Fruit fly (Drosophila melanogaster): Measurements from ENCODE around the gene CG12523.
A peak's percentile ranks its signal among the peaks of the same experiment; 100 is the strongest.

CG12523 gene

dm6 chr3L:10810539-10811443, 9.8 kb downstream of the CG12523 start (continued):
- peak; percentile 3 for TF ChIP-seq CG15601 (tag; optimal IDR thresholded peaks at IDR 0.05)
- TF ChIP-seq CG42726 (GFP tag; IDR thresholded peaks at IDR 0.05; ENCODE audit: partially characterized antibody): no peak
- TF ChIP-seq CG33557 (GFP tag; optimal IDR thresholded peaks at IDR 0.05): no peak
- peak; percentile 31 for TF ChIP-seq maf-S (GFP tag; optimal IDR thresholded peaks at IDR 0.05)
- peak; percentile 39; the same call in 1 of the 2 replicates for TF ChIP-seq CG9215 (GFP tag; IDR thresholded peaks at IDR 0.05)
- no peak for TF ChIP-seq zfh2 (GFP tag; optimal IDR thresholded peaks at IDR 0.05)
- no peak for TF ChIP-seq Mes4 (GFP tag; optimal IDR thresholded peaks at IDR 0.05)
- TF ChIP-seq CG1647 (GFP tag; optimal IDR thresholded peaks at IDR 0.05): no peak
- no peak for TF ChIP-seq NK7.1 (GFP tag; optimal IDR thresholded peaks at IDR 0.05)
- TF ChIP-seq vfl (GFP tag; optimal IDR thresholded peaks at IDR 0.05): no peak
- no peak for TF ChIP-seq dati (GFP tag; IDR thresholded peaks at IDR 0.05)
- TF ChIP-seq CG18011 (GFP tag; optimal IDR thresholded peaks at IDR 0.05): no peak
- TF ChIP-seq CTCF (GFP tag; optimal IDR thresholded peaks at IDR 0.05): no peak
- TF ChIP-seq H2.0 (GFP tag; IDR thresholded peaks at IDR 0.05): peak; percentile 41; the same call in 1 of the 2 replicates
- TF ChIP-seq Oli (tag; optimal IDR thresholded peaks at IDR 0.05): peak; percentile 79
- no peak for TF ChIP-seq bowl (GFP tag; IDR thresholded peaks at IDR 0.05)
- TF ChIP-seq Ptx1 (GFP tag; IDR thresholded peaks at IDR 0.05): peak; percentile 77
- peak; percentile 47; the same call in 1 of the 2 replicates for TF ChIP-seq CG10366 (GFP tag; IDR thresholded peaks at IDR 0.05)
- peak; percentile 48; the same call in 1 of the 2 replicates for TF ChIP-seq klu (GFP tag; IDR thresholded peaks at IDR 0.05)
- peak; percentile 43 for TF ChIP-seq CG4730 (GFP tag; IDR thresholded peaks at IDR 0.05)
- peak; percentile 25 for TF ChIP-seq CG31365 (tag; optimal IDR thresholded peaks at IDR 0.05)
- no peak for TF ChIP-seq CG7271 (tag; optimal IDR thresholded peaks at IDR 0.05)
- TF ChIP-seq sug (tag; optimal IDR thresholded peaks at IDR 0.05): peak; percentile 45
- peak; percentile 42 for TF ChIP-seq CrebB (tag; optimal IDR thresholded peaks at IDR 0.05)
- no peak for TF ChIP-seq lbe (GFP tag; optimal IDR thresholded peaks at IDR 0.05)
- TF ChIP-seq pho (GFP tag; optimal IDR thresholded peaks at IDR 0.05): peak; percentile 52
- TF ChIP-seq CG6813 (GFP tag; optimal IDR thresholded peaks at IDR 0.05): peak; percentile 33
- TF ChIP-seq sc (optimal IDR thresholded peaks at IDR 0.05): no peak
- TF ChIP-seq sc (GFP tag; optimal IDR thresholded peaks at IDR 0.05): peak; percentile 50
- peak; percentile 5 for TF ChIP-seq CG30431 (GFP tag; optimal IDR thresholded peaks at IDR 0.05)
- TF ChIP-seq Doc3 (GFP tag; IDR thresholded peaks at IDR 0.05; ENCODE audit: partially characterized antibody): no peak
- no peak for TF ChIP-seq p53 (GFP tag; optimal IDR thresholded peaks at IDR 0.05)
- TF ChIP-seq slp2 (GFP tag; optimal IDR thresholded peaks at IDR 0.05): no peak
- TF ChIP-seq CG12391 (tag; optimal IDR thresholded peaks at IDR 0.05): peak; percentile 82
- TF ChIP-seq nerfin-1 (tag; optimal IDR thresholded peaks at IDR 0.05): peak; percentile 40
- TF ChIP-seq CG4404 (GFP tag; IDR thresholded peaks at IDR 0.05): no peak; the same call in 1 of the 2 replicates
- peak; percentile 50 for TF ChIP-seq CG12769 (tag; optimal IDR thresholded peaks at IDR 0.05)
- peak; percentile 54 for TF ChIP-seq CG1529 (GFP tag; optimal IDR thresholded peaks at IDR 0.05)
- peak; percentile 49; the same call in 2 of the 3 replicates for TF ChIP-seq CG11093 (GFP tag; IDR thresholded peaks at IDR 0.05)
- TF ChIP-seq eve (GFP tag; optimal IDR thresholded peaks at IDR 0.05): peak in 1 of 2 experiments; percentile 84
- TF ChIP-seq Antp (GFP tag; optimal IDR thresholded peaks at IDR 0.05): no peak
- TF ChIP-seq CG16813 (GFP tag; IDR thresholded peaks at IDR 0.05; ENCODE audit: partially characterized antibody): no peak
- peak; percentile 61 for TF ChIP-seq CG9817 (tag; optimal IDR thresholded peaks at IDR 0.05)
- TF ChIP-seq CG34422 (GFP tag; IDR thresholded peaks at IDR 0.05): peak; percentile 60; the same call in 2 of the 3 replicates
- peak; percentile 59; the same call in 1 of the 2 replicates for TF ChIP-seq CG32767 (GFP tag; IDR thresholded peaks at IDR 0.05)
- TF ChIP-seq Dek (tag; optimal IDR thresholded peaks at IDR 0.05): peak; percentile 58
- peak; percentile 70 for TF ChIP-seq nmo (GFP tag; optimal IDR thresholded peaks at IDR 0.05)
- TF ChIP-seq tap (tag; optimal IDR thresholded peaks at IDR 0.05): peak; percentile 62
- TF ChIP-seq Dad (GFP tag; optimal IDR thresholded peaks at IDR 0.05): no peak
